Fruit fly (Drosophila melanogaster): ENCODE data around the gene CG14971.

Gene CG14971

dm6 chr3L:3512998-3513397 lies 41.9 kb upstream of the CG14971 start (continued):
- peak; percentile 23 for TF ChIP-seq rgr (GFP tag; optimal IDR thresholded peaks at IDR 0.05)
- TF ChIP-seq Vsx2 (GFP tag; optimal IDR thresholded peaks at IDR 0.05; ENCODE audit: partially characterized antibody): no peak
- TF ChIP-seq h (GFP tag; optimal IDR thresholded peaks at IDR 0.05): peak; percentile 53
- TF ChIP-seq sv (GFP tag; optimal IDR thresholded peaks at IDR 0.05): no peak

DNA sequence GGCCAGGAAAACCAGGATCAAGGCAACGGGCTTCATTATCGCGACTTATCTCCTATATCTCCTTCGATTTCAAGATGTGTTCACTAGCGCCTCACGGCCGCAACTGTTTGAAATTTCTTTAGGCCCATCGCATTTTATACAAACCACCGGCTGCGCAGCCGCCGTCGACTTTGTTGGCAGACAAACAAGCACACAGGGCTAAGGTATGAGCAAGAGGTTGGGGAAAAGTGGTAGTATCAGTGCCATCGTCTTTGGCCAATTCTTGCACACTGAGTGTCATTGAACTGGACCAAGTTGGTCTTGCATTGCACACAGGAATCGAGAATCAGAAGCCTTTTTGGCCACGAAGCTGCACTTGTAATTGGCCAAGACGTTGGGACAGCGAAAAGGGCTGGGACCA lies 41.5 kb upstream of the CG14971 start, which contains the start of gene ImpE2:
ImpE2 (minus strand) TSS at position 115 of the 400 bp plus-strand sequence.
- peak; percentile 1 for TF ChIP-seq Dif (GFP tag; optimal IDR thresholded peaks at IDR 0.05; ENCODE audit: partially characterized antibody)
- no peak for TF ChIP-seq fru (GFP tag; optimal IDR thresholded peaks at IDR 0.05)
- TF ChIP-seq jim (GFP tag; optimal IDR thresholded peaks at IDR 0.05): no peak
- TF ChIP-seq Vsx2 (GFP tag; optimal IDR thresholded peaks at IDR 0.05; ENCODE audit: partially characterized antibody): peak; percentile 44

dm6 chr3L:3503248-3503647 lies 32.1 kb upstream of the CG14971 start:
- TF ChIP-seq Mio (GFP tag; optimal IDR thresholded peaks at IDR 0.05) (no peak), rgr (GFP tag; optimal IDR thresholded peaks at IDR 0.05) (no peak), br (GFP tag; optimal IDR thresholded peaks at IDR 0.05) (no peak), OdsH (GFP tag; optimal IDR thresholded peaks at IDR 0.05) (no peak), Hr83 (GFP tag; optimal IDR thresholded peaks at IDR 0.05; ENCODE audit: poor library complexity, severe bottlenecking) (no peak), dsf (GFP tag; optimal IDR thresholded peaks at IDR 0.05; ENCODE audit: borderline replicate concordance) (no peak), lola (GFP tag; optimal IDR thresholded peaks at IDR 0.05) (no peak), sv (GFP tag; optimal IDR thresholded peaks at IDR 0.05) (no peak), GATAd (GFP tag; optimal IDR thresholded peaks at IDR 0.05) (no peak), foxo (GFP tag; optimal IDR thresholded peaks at IDR 0.05) (no peak), Rel (GFP tag; optimal IDR thresholded peaks at IDR 0.05) (no peak), Rel (tag; optimal IDR thresholded peaks at IDR 0.05) (no peak), tai (GFP tag; optimal IDR thresholded peaks at IDR 0.05) (no peak), Jra (GFP tag; optimal IDR thresholded peaks at IDR 0.05) (no peak)

- TF ChIP-seq CG32264 (GFP tag; optimal IDR thresholded peaks at IDR 0.05) (no peak), dsf (GFP tag; optimal IDR thresholded peaks at IDR 0.05; ENCODE audit: borderline replicate concordance) (no peak), ey (GFP tag; optimal IDR thresholded peaks at IDR 0.05) (no peak), Mio (GFP tag; optimal IDR thresholded peaks at IDR 0.05) (no peak), jim (GFP tag; optimal IDR thresholded peaks at IDR 0.05) (no peak), sage (GFP tag; optimal IDR thresholded peaks at IDR 0.05) (no peak), foxo (GFP tag; optimal IDR thresholded peaks at IDR 0.05) (no peak), Hr78 (GFP tag; optimal IDR thresholded peaks at IDR 0.05) (no peak), Dfd (GFP tag; optimal IDR thresholded peaks at IDR 0.05) (no peak), GATAd (GFP tag; optimal IDR thresholded peaks at IDR 0.05) (no peak)
Measured at dm6 chr3L:3496593-3496992, 25.5 kb upstream of the CG14971 start.

dm6 chr3L:3492116-3492747 lies 21.1 kb upstream of the CG14971 start:
- TF ChIP-seq HLH106 (tag; optimal IDR thresholded peaks at IDR 0.05) (no peak), Hr78 (GFP tag; optimal IDR thresholded peaks at IDR 0.05) (no peak), fru (GFP tag; optimal IDR thresholded peaks at IDR 0.05) (no peak), Dfd (GFP tag; optimal IDR thresholded peaks at IDR 0.05) (no peak), br (GFP tag; optimal IDR thresholded peaks at IDR 0.05) (no peak), Jra (GFP tag; optimal IDR thresholded peaks at IDR 0.05) (no peak), Abd-B (GFP tag; optimal IDR thresholded peaks at IDR 0.05) (no peak), lola (GFP tag; optimal IDR thresholded peaks at IDR 0.05) (no peak), CG9705 (GFP tag; optimal IDR thresholded peaks at IDR 0.05) (no peak), sv (GFP tag; optimal IDR thresholded peaks at IDR 0.05) (no peak), usp (GFP tag; optimal IDR thresholded peaks at IDR 0.05) (no peak), OdsH (GFP tag; optimal IDR thresholded peaks at IDR 0.05) (no peak)

DNA sequence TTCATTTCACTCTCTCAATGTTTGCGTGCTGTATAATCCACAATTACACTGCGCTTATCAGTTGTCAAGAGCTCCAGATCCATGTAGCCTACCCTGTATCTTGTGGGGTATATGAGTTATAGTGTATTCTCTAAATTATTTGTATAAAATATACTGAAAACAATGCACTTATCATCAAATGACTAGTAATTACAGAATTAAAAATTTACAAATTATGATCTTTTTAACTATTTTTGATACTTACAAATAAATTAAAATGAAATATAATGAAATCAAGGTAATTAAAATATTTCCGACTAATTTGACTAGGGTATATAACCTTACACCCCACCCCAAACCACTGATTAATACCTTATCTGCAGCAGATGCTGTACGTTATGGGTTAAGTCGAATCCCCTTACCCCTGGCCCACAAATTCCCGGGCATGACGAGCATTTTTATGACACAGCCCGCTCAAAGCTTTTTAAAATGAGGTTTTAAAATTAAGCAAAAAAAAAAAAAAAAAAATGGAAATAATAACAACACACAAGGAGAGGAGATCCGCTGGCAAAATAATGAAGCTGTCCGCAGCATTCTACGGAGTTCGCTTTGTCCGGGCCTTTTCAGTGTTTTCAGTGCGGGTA lies 14.1 kb upstream of the CG14971 start:
- TF ChIP-seq foxo (GFP tag; optimal IDR thresholded peaks at IDR 0.05) (peak in 1 of 2 experiments; percentile 52), pan (optimal IDR thresholded peaks at IDR 0.05) (peak; percentile 20), br (GFP tag; optimal IDR thresholded peaks at IDR 0.05) (no peak), N (GFP tag; optimal IDR thresholded peaks at IDR 0.05) (no peak), Rel (GFP tag; optimal IDR thresholded peaks at IDR 0.05) (no peak), Rel (tag; optimal IDR thresholded peaks at IDR 0.05) (peak; percentile 1), Sp1 (GFP tag; optimal IDR thresholded peaks at IDR 0.05) (peak; percentile 40), HLH106 (tag; optimal IDR thresholded peaks at IDR 0.05) (peak; percentile 46)

All from whole organism, wandering third instar larva.